Worm (Caenorhabditis elegans) whole organism, L1 larva: ENCODE data around the gene W08E12.9.

Experiments used
- C04F5.9 ChIP-seq: sonication (generic microtip); optimal IDR thresholded peaks from 2 replicates; lab custom pipeline; 2016; ENCODE audit warnings: missing genetic modification characterization, missing compliant biosample characterization
- C34B4.2 ChIP-seq: sonication (generic microtip); optimal IDR thresholded peaks from 2 replicates; lab custom pipeline; 2017; ENCODE audit warnings: mild to moderate bottlenecking, missing genetic modification characterization, missing compliant biosample characterization
- aly-2 ChIP-seq: fragments of 150-350 bp; optimal IDR thresholded peaks from 2 replicates; lab custom pipeline; 2014; ENCODE audit warnings: missing biosample characterization, missing genetic modification characterization
- ama-1 ChIP-seq: fragments of 150-350 bp; optimal IDR thresholded peaks from 2 replicates; lab custom pipeline; 2014
- ceh-63 ChIP-seq: fragments of 200-800 bp; sonication (Bioruptor generic); optimal IDR thresholded peaks from 2 replicates; lab custom pipeline; 2018; ENCODE audit warnings: mild to moderate bottlenecking, missing genetic modification characterization, missing compliant biosample characterization
- ces-1 ChIP-seq: fragments of 150-350 bp; optimal IDR thresholded peaks from 2 replicates; lab custom pipeline; 2014; ENCODE audit warnings: missing biosample characterization, missing genetic modification reagents, missing genetic modification characterization
- dsc-1 ChIP-seq: sonication (generic microtip); optimal IDR thresholded peaks from 2 replicates; lab custom pipeline; 2016; ENCODE audit warnings: mild to moderate bottlenecking, missing genetic modification characterization, missing compliant biosample characterization
- efl-1 ChIP-seq, 4 experiments: fragments of 150-350 bp; optimal IDR thresholded peaks in 3 of 4; peaks in 1 of 4; 1 replicate in 1 of 4; 2 replicates in 3 of 4; lab custom pipeline; 2014; ENCODE audit warnings: missing biosample characterization in 2 of 4, missing genetic modification characterization in 2 of 4, missing genetic modification reagents in 2 of 4
- efl-3 ChIP-seq: fragments of 200-800 bp; sonication (Bioruptor generic); optimal IDR thresholded peaks from 2 replicates; lab custom pipeline; 2018; ENCODE audit warnings: mild to moderate bottlenecking, missing genetic modification characterization, missing compliant biosample characterization
- elt-2 ChIP-seq: sonication (generic microtip); optimal IDR thresholded peaks from 2 replicates; lab custom pipeline; 2016; ENCODE audit warnings: missing genetic modification characterization, mild to moderate bottlenecking, inconsistent platforms, missing compliant biosample characterization, missing genetic modification reagents
- ets-5 ChIP-seq: fragments of 200-800 bp; sonication (Bioruptor generic); IDR thresholded peaks from 2 replicates; pipeline ENCODE4 v1.3.6; 2022; ENCODE audit warnings: missing genetic modification characterization, missing compliant biosample characterization
- fos-1 ChIP-seq: fragments of 150-350 bp; optimal IDR thresholded peaks from 2 replicates; lab custom pipeline; 2014; ENCODE audit warnings: missing biosample characterization, missing genetic modification characterization
- grh-1 ChIP-seq: fragments of 200-800 bp; sonication (Bioruptor generic); IDR thresholded peaks from 2 replicates; pipeline ENCODE4 v1.3.6; 2022; ENCODE audit warnings: missing genetic modification reagents, missing genetic modification characterization, missing compliant biosample characterization
- hlh-4 ChIP-seq: sonication (generic microtip); optimal IDR thresholded peaks from 2 replicates; lab custom pipeline; 2016; ENCODE audit warnings: mild to moderate bottlenecking, missing genetic modification characterization, missing compliant biosample characterization
- irx-1 ChIP-seq: sonication (generic microtip); optimal IDR thresholded peaks from 2 replicates; lab custom pipeline; 2016; ENCODE audit warnings: missing genetic modification characterization, missing compliant biosample characterization
- lin-13 ChIP-seq: fragments of 150-350 bp; optimal IDR thresholded peaks from 2 replicates; lab custom pipeline; 2014; ENCODE audit warnings: missing biosample characterization, missing genetic modification reagents, missing genetic modification characterization
- lin-14 ChIP-seq: fragments of 200-800 bp; sonication (Bioruptor generic); optimal IDR thresholded peaks from 2 replicates; lab custom pipeline; 2018; ENCODE audit warnings: mild to moderate bottlenecking, missing genetic modification characterization, moderate library complexity, missing compliant biosample characterization
- lin-35 ChIP-seq, 2 experiments: fragments of 150-350 bp; optimal IDR thresholded peaks; 2 replicates each; lab custom pipeline; 2014; ENCODE audit warnings: missing biosample characterization in 2 of 2, missing genetic modification characterization in 2 of 2, missing genetic modification reagents in 2 of 2
- lin-39 ChIP-seq: fragments of 150-350 bp; optimal IDR thresholded peaks from 2 replicates; lab custom pipeline; 2014; ENCODE audit warnings: missing biosample characterization, missing genetic modification reagents, missing genetic modification characterization
- lir-3 ChIP-seq: sonication (generic microtip); optimal IDR thresholded peaks from 2 replicates; lab custom pipeline; 2016; ENCODE audit warnings: mild to moderate bottlenecking, missing genetic modification characterization, moderate library complexity, missing compliant biosample characterization; ENCODE audit not compliant: poor library complexity
- lsy-2 ChIP-seq, 2 experiments: fragments of 150-350 bp; optimal IDR thresholded peaks; 2 replicates each; lab custom pipeline; 2014; ENCODE audit warnings: missing biosample characterization in 2 of 2, missing genetic modification characterization in 2 of 2
- mab-9 ChIP-seq: fragments of 200-800 bp; sonication (Bioruptor generic); IDR thresholded peaks from 2 replicates; pipeline ENCODE4 v1.3.6; 2022; ENCODE audit warnings: missing genetic modification reagents, missing genetic modification characterization, missing compliant biosample characterization
- mep-1 ChIP-seq: fragments of 150-350 bp; optimal IDR thresholded peaks from 2 replicates; lab custom pipeline; 2014; ENCODE audit warnings: missing biosample characterization, missing genetic modification characterization
- nhr-19 ChIP-seq: fragments of 200-800 bp; sonication (Bioruptor generic); conservative IDR thresholded peaks from 2 replicates; pipeline ENCODE4 v1.3.6; 2022; ENCODE audit warnings: missing genetic modification characterization, missing compliant biosample characterization
- nhr-47 ChIP-seq: sonication (generic microtip); optimal IDR thresholded peaks from 2 replicates; lab custom pipeline; 2016; ENCODE audit warnings: mild to moderate bottlenecking, missing genetic modification characterization, moderate library complexity, missing compliant biosample characterization
- nhr-77 ChIP-seq: fragments of 150-350 bp; optimal IDR thresholded peaks from 2 replicates; lab custom pipeline; 2014; ENCODE audit warnings: missing biosample characterization, missing genetic modification characterization
- nhr-90 ChIP-seq: sonication (generic microtip); optimal IDR thresholded peaks from 2 replicates; lab custom pipeline; 2016; ENCODE audit warnings: mild to moderate bottlenecking, missing genetic modification characterization, missing compliant biosample characterization; ENCODE audit not compliant: poor library complexity
- pag-3 ChIP-seq: sonication (generic microtip); optimal IDR thresholded peaks from 2 replicates; lab custom pipeline; 2017; ENCODE audit warnings: missing genetic modification characterization, mild to moderate bottlenecking, missing compliant biosample characterization, antibody characterized with exemption, borderline replicate concordance; ENCODE audit not compliant: insufficient read depth
- pax-3 ChIP-seq: fragments of 200-800 bp; sonication (Bioruptor generic); optimal IDR thresholded peaks from 2 replicates; lab custom pipeline; 2018; ENCODE audit warnings: mild to moderate bottlenecking, missing genetic modification characterization, moderate library complexity, missing compliant biosample characterization
- snpc-4 ChIP-seq: fragments of 150-350 bp; optimal IDR thresholded peaks from 2 replicates; lab custom pipeline; 2014; ENCODE audit warnings: missing biosample characterization, missing genetic modification characterization
- snu-23 ChIP-seq: sonication (generic microtip); optimal IDR thresholded peaks from 2 replicates; lab custom pipeline; 2016; ENCODE audit warnings: missing genetic modification characterization, missing compliant biosample characterization
- sox-4 ChIP-seq: sonication (generic microtip); optimal IDR thresholded peaks from 2 replicates; lab custom pipeline; 2016; ENCODE audit warnings: missing genetic modification characterization, missing compliant biosample characterization
- sup-37 ChIP-seq: fragments of 200-800 bp; sonication (Bioruptor generic); optimal IDR thresholded peaks from 2 replicates; lab custom pipeline; 2018; ENCODE audit warnings: mild to moderate bottlenecking, missing genetic modification characterization, missing compliant biosample characterization
- tbx-2 ChIP-seq: sonication (generic microtip); optimal IDR thresholded peaks from 2 replicates; lab custom pipeline; 2016; ENCODE audit warnings: missing genetic modification characterization, missing compliant biosample characterization
- tlp-1 ChIP-seq: fragments of 150-350 bp; optimal IDR thresholded peaks from 2 replicates; lab custom pipeline; 2014; ENCODE audit warnings: missing biosample characterization, missing genetic modification characterization
- unc-30 ChIP-seq: sonication (generic microtip); optimal IDR thresholded peaks from 2 replicates; lab custom pipeline; 2017; ENCODE audit warnings: missing biosample characterization, missing genetic modification characterization
- unc-86 ChIP-seq: sonication (generic microtip); optimal IDR thresholded peaks from 2 replicates; lab custom pipeline; 2016; ENCODE audit warnings: missing genetic modification characterization, missing compliant biosample characterization
- vab-15 ChIP-seq: sonication (generic microtip); optimal IDR thresholded peaks from 2 replicates; lab custom pipeline; 2017; ENCODE audit warnings: missing genotype, mild to moderate bottlenecking, missing genetic modification characterization, missing compliant biosample characterization
- zag-1 ChIP-seq: fragments of 150-350 bp; optimal IDR thresholded peaks from 2 replicates; lab custom pipeline; 2014; ENCODE audit warnings: missing biosample characterization, missing genetic modification characterization
- zip-4 ChIP-seq: fragments of 200-800 bp; sonication (Bioruptor generic); optimal IDR thresholded peaks from 2 replicates; lab custom pipeline; 2018; ENCODE audit warnings: mild to moderate bottlenecking, missing genetic modification characterization, moderate library complexity, missing compliant biosample characterization
- ztf-11 ChIP-seq, 2 experiments: sonication (generic microtip); optimal IDR thresholded peaks; 2 replicates each; lab custom pipeline; 2016 to 2017; ENCODE audit warnings: missing genetic modification characterization in 2 of 2, missing biosample characterization in 1 of 2, missing compliant biosample characterization in 1 of 2
- ztf-4 ChIP-seq: fragments of 150-350 bp; optimal IDR thresholded peaks from 2 replicates; lab custom pipeline; 2014; ENCODE audit warnings: missing biosample characterization, missing genetic modification characterization

The W08E12.9 gene

ce11 chrIV:3338676-3339075, 31.3 kb upstream of the W08E12.9 start, which contains the start of gene hrpa-1 (continued):
- TF ChIP-seq mep-1 (tag; lab: Kevin White, UChicago), result peak; percentile 94
- TF ChIP-seq unc-30 (tag; lab: Kevin White, UChicago), result no peak
- TF ChIP-seq zag-1 (tag; lab: Kevin White, UChicago), result peak; percentile 31
- TF ChIP-seq pag-3, result no peak
- peak; percentile 97 to 99 for TF ChIP-seq efl-1 (optimal IDR thresholded peaks at IDR 0.05; lab: Kevin White, UChicago)
- TF ChIP-seq efl-1 (GFP tag; optimal IDR thresholded peaks at IDR 0.05 in 1 of 2; lab: Kevin White, UChicago), result peak; percentile 96 to 99
- TF ChIP-seq unc-86 (tag; lab: Kevin White, UChicago), result peak; percentile 85
- TF ChIP-seq ztf-11 (tag; optimal IDR thresholded peaks at IDR 0.05; lab: Kevin White, UChicago), result peak in 1 of 2 experiments; percentile 69
- peak; percentile 12 for TF ChIP-seq zip-4 (GFP tag; lab: Kevin White, UChicago)
- no peak for TF ChIP-seq hlh-4 (tag; lab: Kevin White, UChicago)
- no peak for TF ChIP-seq ceh-63 (GFP tag; lab: Kevin White, UChicago)
- peak; percentile 87 for TF ChIP-seq lin-14 (GFP tag; lab: Kevin White, UChicago)
- no peak for TF ChIP-seq sup-37 (GFP tag; lab: Kevin White, UChicago)
- TF ChIP-seq lin-39 (tag; lab: Kevin White, UChicago), result peak; percentile 89
- TF ChIP-seq C04F5.9 (tag; lab: Kevin White, UChicago), result peak; percentile 52
- peak; percentile 76 for TF ChIP-seq fos-1 (tag; lab: Kevin White, UChicago)
- TF ChIP-seq pax-3, result peak; percentile 33
- no peak for TF ChIP-seq C34B4.2 (tag; lab: Kevin White, UChicago)
- TF ChIP-seq nhr-77 (tag; lab: Kevin White, UChicago), result peak; percentile 73
- peak; percentile 78 for TF ChIP-seq grh-1 (GFP tag; lab: Robert Waterston, UW)
- no peak for TF ChIP-seq efl-3
- TF ChIP-seq lsy-2 (tag; optimal IDR thresholded peaks at IDR 0.05; lab: Kevin White, UChicago), result peak; percentile 94 to 97
- peak; percentile 88 for TF ChIP-seq nhr-19 (GFP tag; lab: Robert Waterston, UW)
- TF ChIP-seq nhr-90 (tag; lab: Kevin White, UChicago), result peak; percentile 80
- no peak for TF ChIP-seq ama-1 (lab: Kevin White, UChicago)
- TF ChIP-seq irx-1, result peak; percentile 72
- peak; percentile 83 for TF ChIP-seq dsc-1 (tag; lab: Kevin White, UChicago)
- no peak for TF ChIP-seq aly-2 (tag; lab: Kevin White, UChicago)
- peak; percentile 26 for TF ChIP-seq ztf-4 (tag; lab: Kevin White, UChicago)
- peak; percentile 68 for TF ChIP-seq snpc-4 (tag; lab: Kevin White, UChicago)
- no peak for TF ChIP-seq tlp-1 (tag; lab: Kevin White, UChicago)
- TF ChIP-seq nhr-47 (tag; lab: Kevin White, UChicago), result peak; percentile 92
- TF ChIP-seq sox-4 (tag; lab: Kevin White, UChicago), result peak; percentile 59
- peak; percentile 55; the same call in 1 of the 2 replicates for TF ChIP-seq mab-9 (GFP tag; lab: Robert Waterston, UW)
- TF ChIP-seq lir-3 (tag; lab: Kevin White, UChicago), result no peak
- no peak for TF ChIP-seq ces-1 (GFP tag; lab: Kevin White, UChicago)
- TF ChIP-seq lin-35 (GFP tag; optimal IDR thresholded peaks at IDR 0.05; lab: Kevin White, UChicago), result peak; percentile 96 to 97
- no peak for TF ChIP-seq ets-5 (GFP tag; lab: Robert Waterston, UW)
- peak; percentile 89 for TF ChIP-seq snu-23 (GFP tag; lab: Kevin White, UChicago)
- TF ChIP-seq elt-2, result peak; percentile 8
- peak; percentile 88 for TF ChIP-seq tbx-2 (tag; lab: Kevin White, UChicago)
- TF ChIP-seq lin-13 (GFP tag; lab: Kevin White, UChicago), result peak; percentile 85
- TF ChIP-seq, all 84 proteins: peak for 57

- no peak for TF ChIP-seq efl-1 (optimal IDR thresholded peaks at IDR 0.05; lab: Kevin White, UChicago)
- TF ChIP-seq efl-1 (GFP tag; optimal IDR thresholded peaks at IDR 0.05 in 1 of 2; lab: Kevin White, UChicago), result peak in 1 of 2 experiments; percentile 81
- no peak for TF ChIP-seq vab-15 (tag; lab: Kevin White, UChicago)
- TF ChIP-seq, all 84 proteins: peak for 1
Observed at ce11 chrIV:3338176-3338575, 30.8 kb upstream of the W08E12.9 start.
